Worm (Caenorhabditis elegans) whole organism, late embryonic: Measurements from ENCODE around the gene pks-1.
A peak's percentile ranks its signal among the peaks of the same experiment; 100 is the strongest.

Experiments used
- ama-1 ChIP-seq: fragments of 150-350 bp; optimal IDR thresholded peaks from 2 replicates; lab custom pipeline; 2014
- ceh-18 ChIP-seq: sonication (generic microtip); optimal IDR thresholded peaks from 2 replicates; lab custom pipeline; 2016; ENCODE audit warnings: missing genetic modification characterization, missing compliant biosample characterization
- ceh-48 ChIP-seq: sonication (generic microtip); optimal IDR thresholded peaks from 2 replicates; lab custom pipeline; 2016; ENCODE audit warnings: missing genetic modification characterization, inconsistent platforms, missing compliant biosample characterization
- ceh-6 ChIP-seq: fragments of 200-800 bp; sonication (Bioruptor generic); optimal IDR thresholded peaks from 2 replicates; lab custom pipeline; 2018; ENCODE audit warnings: mild to moderate bottlenecking, missing genetic modification characterization, missing compliant biosample characterization
- elt-2 ChIP-seq: sonication (generic microtip); optimal IDR thresholded peaks from 2 replicates; lab custom pipeline; 2016; ENCODE audit warnings: missing genetic modification reagents, missing genetic modification characterization, missing compliant biosample characterization
- hlh-13 ChIP-seq: fragments of 200-800 bp; sonication (Bioruptor generic); optimal IDR thresholded peaks from 2 replicates; lab custom pipeline; 2018; ENCODE audit warnings: mild to moderate bottlenecking, missing genetic modification characterization, missing compliant biosample characterization
- lin-11 ChIP-seq: fragments of 200-800 bp; sonication (Bioruptor generic); optimal IDR thresholded peaks from 2 replicates; lab custom pipeline; 2018; ENCODE audit warnings: mild to moderate bottlenecking, missing genetic modification characterization, missing compliant biosample characterization
- nfya-1 ChIP-seq: sonication (generic microtip); optimal IDR thresholded peaks from 2 replicates; lab custom pipeline; 2017; ENCODE audit warnings: missing genetic modification characterization, mild to moderate bottlenecking, missing compliant biosample characterization, antibody characterized with exemption, moderate library complexity
- pqm-1 ChIP-seq: sonication (generic microtip); optimal IDR thresholded peaks from 2 replicates; lab custom pipeline; 2016; ENCODE audit warnings: missing genetic modification characterization, missing compliant biosample characterization
- rnt-1 ChIP-seq: sonication (generic microtip); optimal IDR thresholded peaks from 2 replicates; lab custom pipeline; 2016; ENCODE audit warnings: missing genetic modification characterization, missing compliant biosample characterization
- sdc-2 ChIP-seq: sonication (generic microtip); optimal IDR thresholded peaks from 2 replicates; lab custom pipeline; 2016; ENCODE audit warnings: missing genotype, missing genetic modification characterization, missing compliant biosample characterization

DNA sequence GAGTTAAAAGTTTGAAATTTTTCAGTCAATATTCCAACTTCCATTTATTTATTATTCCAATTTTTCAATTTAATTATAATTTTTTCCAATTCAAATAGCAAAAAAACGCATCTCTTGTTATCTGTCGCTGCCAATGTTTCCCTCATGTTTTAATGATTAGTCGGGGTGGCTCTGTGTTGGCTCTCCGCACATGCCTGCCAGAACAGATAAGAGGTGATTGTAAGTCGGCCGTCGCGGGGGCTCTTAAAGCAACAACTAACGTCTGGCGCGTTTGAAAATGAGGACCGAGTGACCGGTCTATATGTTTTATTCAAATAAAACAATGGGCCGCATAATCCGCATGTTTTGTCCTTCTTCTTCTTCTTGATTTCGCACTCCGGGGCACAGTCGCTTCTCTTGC is 62.7 kb downstream of the pks-1 start:
- TF ChIP-seq ceh-6 (GFP tag; lab: Kevin White, UChicago), result no peak
- TF ChIP-seq sdc-2 (tag; lab: Kevin White, UChicago), result no peak
- no peak for TF ChIP-seq ceh-48
- TF ChIP-seq hlh-13 (GFP tag; lab: Kevin White, UChicago), result no peak
- no peak for TF ChIP-seq ama-1
- TF ChIP-seq elt-2, result peak; percentile 47
- no peak for TF ChIP-seq pqm-1 (tag; lab: Kevin White, UChicago)
- TF ChIP-seq rnt-1 (tag; lab: Kevin White, UChicago), result no peak
- TF ChIP-seq nfya-1 (tag; lab: Kevin White, UChicago), result no peak
- TF ChIP-seq ceh-18, result no peak
- no peak for TF ChIP-seq lin-11 (tag; lab: Kevin White, UChicago)
